Fruit fly (Drosophila melanogaster): ENCODE data around the gene CG18789.

dm6 chr2L:11981210-11981609, 14.0 kb downstream of the CG18789 start, which contains the start of gene CG16965:
- TF ChIP-seq bab1 (GFP tag; optimal IDR thresholded peaks at IDR 0.05) (no peak), CG14711 (tag; optimal IDR thresholded peaks at IDR 0.05) (no peak), kay (GFP tag; ENCODE audit: borderline replicate concordance) (no peak), CG11617 (GFP tag; optimal IDR thresholded peaks at IDR 0.05) (no peak), CG1620 (GFP tag; optimal IDR thresholded peaks at IDR 0.05) (no peak), CG7101 (tag; optimal IDR thresholded peaks at IDR 0.05) (no peak), Mnt (GFP tag; optimal IDR thresholded peaks at IDR 0.05) (no peak), Hr96 (GFP tag; optimal IDR thresholded peaks at IDR 0.05) (no peak), CG7045 (GFP tag; optimal IDR thresholded peaks at IDR 0.05) (no peak)
